Fruit fly (Drosophila melanogaster): ENCODE measurements around the gene Gs1l.

DNA sequence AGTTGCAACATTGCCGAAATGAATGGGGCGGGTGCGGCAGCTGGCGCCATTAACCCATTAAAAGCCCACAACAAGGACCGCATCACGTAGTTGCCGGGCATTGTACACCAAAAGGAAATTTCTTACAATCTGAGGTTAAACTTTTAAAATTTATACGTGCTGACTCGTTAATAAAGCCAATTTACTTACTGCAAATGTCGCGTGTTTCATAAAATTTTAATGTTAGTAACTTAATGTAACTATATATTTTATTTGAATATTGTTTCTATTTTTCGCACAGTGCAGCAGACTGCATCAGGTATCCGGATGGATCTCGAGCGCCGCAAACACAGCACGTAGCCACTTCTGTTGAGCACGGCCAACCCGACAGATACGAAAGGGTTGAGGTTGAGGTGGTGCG is 39.7 kb downstream of the Gs1l start:
- TF ChIP-seq CG8478 (optimal IDR thresholded peaks at IDR 0.05) (no peak), usp (GFP tag; optimal IDR thresholded peaks at IDR 0.05) (no peak), EcR (GFP tag; optimal IDR thresholded peaks at IDR 0.05) (no peak)

Data from whole organism.